Worm (Caenorhabditis elegans): ENCODE results near the gene T19E7.6.

T19E7.6 gene

DNA sequence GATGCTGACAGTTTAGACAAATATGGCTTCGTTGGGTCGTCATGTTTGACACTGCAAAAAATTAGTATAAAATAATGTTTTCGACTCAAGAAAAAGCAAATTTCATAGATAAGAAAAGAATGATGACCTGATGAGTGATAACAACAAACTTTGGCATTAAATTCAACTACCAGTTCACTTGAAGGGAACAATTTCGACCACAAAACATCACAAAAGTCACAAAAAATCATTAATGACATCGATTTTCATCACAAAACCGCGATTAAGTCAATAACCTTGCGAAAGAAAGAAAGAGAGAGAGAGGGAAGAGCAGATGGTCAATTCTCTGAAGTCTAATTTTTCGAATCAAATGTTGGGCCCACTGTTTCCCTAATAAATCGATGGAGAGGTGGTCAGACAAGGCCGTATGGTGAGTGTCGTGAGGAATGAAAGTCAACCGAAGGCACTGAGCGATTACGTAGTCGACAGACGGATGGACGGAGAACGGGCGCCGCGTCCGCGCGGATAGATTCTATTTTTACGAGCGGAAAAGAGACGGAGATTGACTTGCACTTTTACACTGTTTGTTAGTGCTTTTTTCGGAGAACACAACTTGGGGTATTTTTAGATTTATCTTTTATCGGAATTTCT lies 4.8 kb downstream of the T19E7.6 start, which contains the start of gene bec-1 (continued):
- no peak for TF ChIP-seq sea-2 (GFP tag; IDR thresholded peaks at IDR 0.05)
- no peak for TF ChIP-seq lsy-27 (tag; optimal IDR thresholded peaks at IDR 0.05; ENCODE audit: borderline replicate concordance, insufficient read depth)
- TF ChIP-seq madf-6 (GFP tag; IDR thresholded peaks at IDR 0.05) = peak; percentile 37; the same call in 1 of the 2 replicates
- TF ChIP-seq mxl-1 (tag; optimal IDR thresholded peaks at IDR 0.05) = no peak
- TF ChIP-seq bed-2 (GFP tag; IDR thresholded peaks at IDR 0.05) = no peak
- no peak for TF ChIP-seq zfh-2 (GFP tag; conservative IDR thresholded peaks at IDR 0.05)
- peak; percentile 25; the same call in 1 of the 2 replicates for TF ChIP-seq dox-1 (GFP tag; IDR thresholded peaks at IDR 0.05)
- no peak for TF ChIP-seq nfya-2 (GFP tag; IDR thresholded peaks at IDR 0.05)
- peak; percentile 7 for TF ChIP-seq F52B5.7 (tag; optimal IDR thresholded peaks at IDR 0.05)
- no peak for TF ChIP-seq attf-5 (GFP tag; optimal IDR thresholded peaks at IDR 0.05)
- TF ChIP-seq ets-4 (GFP tag; optimal IDR thresholded peaks at IDR 0.05) = peak; percentile 28

ce11 chrIV:5662886-5663285 lies 6.4 kb downstream of the T19E7.6 start:
- TF ChIP-seq Y95B8A.8 (GFP tag; IDR thresholded peaks at IDR 0.05) (no peak), madf-10 (tag; optimal IDR thresholded peaks at IDR 0.05) (no peak), ets-4 (GFP tag; optimal IDR thresholded peaks at IDR 0.05) (no peak), F37B4.10 (GFP tag; IDR thresholded peaks at IDR 0.05) (no peak), C06A6.2 (GFP tag; conservative IDR thresholded peaks at IDR 0.05) (0 out of 2 replicates have a peak, but pooled peaks have one; percentile 15), efl-1 (GFP tag; optimal IDR thresholded peaks at IDR 0.05) (no peak)

DNA sequence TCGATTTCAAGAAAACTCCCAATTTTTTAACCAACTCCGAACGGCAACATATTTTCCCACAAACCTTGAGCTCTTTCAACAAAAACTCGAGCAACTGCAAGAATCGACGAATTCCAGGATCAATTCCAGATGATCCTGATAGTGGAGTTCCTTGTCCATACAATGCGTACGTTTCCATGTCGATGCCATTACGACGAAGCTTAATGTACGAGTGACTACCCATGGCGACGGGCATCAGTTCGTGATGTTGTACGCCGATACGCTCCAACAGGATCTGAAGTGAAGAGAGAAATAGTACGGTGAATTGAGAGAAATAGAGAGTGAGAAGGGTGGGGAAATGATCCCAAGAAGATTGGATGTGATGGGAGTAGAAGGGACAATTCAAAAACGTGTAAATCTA lies 7.2 kb downstream of the T19E7.6 start:
- TF ChIP-seq egl-18 (GFP tag; IDR thresholded peaks at IDR 0.05) (no peak), hmg-1.2 (GFP tag; IDR thresholded peaks at IDR 0.05) (0 out of 2 replicates have a peak, but pooled peaks have one; percentile 14), zim-3 (tag; optimal IDR thresholded peaks at IDR 0.05) (no peak), T07F8.4 (tag; optimal IDR thresholded peaks at IDR 0.05) (no peak)

DNA sequence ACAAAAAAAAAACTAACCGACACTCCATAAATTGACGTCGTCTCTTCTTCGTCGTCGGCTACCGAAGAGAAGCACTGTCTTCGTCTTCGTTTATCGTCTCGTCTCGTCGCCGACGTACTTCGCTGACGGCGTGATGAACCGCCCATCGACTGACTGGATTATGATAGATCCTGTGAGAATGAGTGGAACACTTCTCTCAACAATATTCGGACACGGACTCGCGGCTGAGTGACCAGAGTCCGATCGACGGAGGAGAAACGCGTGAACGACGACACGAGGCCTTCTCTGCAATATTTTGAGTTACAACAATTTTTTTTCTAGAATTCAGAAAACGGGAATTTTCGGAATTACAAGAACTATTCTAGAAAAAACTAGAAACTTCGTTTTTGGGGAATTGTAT lies 9.1 kb downstream of the T19E7.6 start, which contains the start of gene skn-1:
Gene skn-1, minus strand, starts transcription at position 146 of the 400 bp plus-strand sequence.
- TF ChIP-seq cebp-1 (GFP tag; IDR thresholded peaks at IDR 0.05) (0 out of 2 replicates have a peak, but pooled peaks have one; percentile 20), cebp-1 (tag; optimal IDR thresholded peaks at IDR 0.05) (peak; percentile 13), nhr-80 (tag; optimal IDR thresholded peaks at IDR 0.05) (no peak), dpl-1 (GFP tag; optimal IDR thresholded peaks at IDR 0.05) (no peak), lin-54 (GFP tag; optimal IDR thresholded peaks at IDR 0.05) (peak; percentile 13), madf-3 (GFP tag; IDR thresholded peaks at IDR 0.05) (0 out of 2 replicates have a peak, but pooled peaks have one; percentile 32), B0336.3 (GFP tag; IDR thresholded peaks at IDR 0.05) (peak; percentile 26; the same call in 1 of the 2 replicates), let-526 (GFP tag; IDR thresholded peaks at IDR 0.05) (0 out of 2 replicates have a peak, but pooled peaks have one; percentile 21), dpff-1 (tag; optimal IDR thresholded peaks at IDR 0.05) (no peak), nfyb-1 (GFP tag; IDR thresholded peaks at IDR 0.05) (peak; percentile 76; the same call in 1 of the 2 replicates), repo-1 (tag; optimal IDR thresholded peaks at IDR 0.05) (peak; percentile 52), zfh-2 (GFP tag; conservative IDR thresholded peaks at IDR 0.05) (0 out of 2 replicates have a peak, but pooled peaks have one; percentile 12), aptf-3 (GFP tag; IDR thresholded peaks at IDR 0.05) (no peak), snpc-1.1 (tag; optimal IDR thresholded peaks at IDR 0.05; ENCODE audit: insufficient read depth) (no peak)

Data from whole organism, young adult.